Worm (Caenorhabditis elegans): ENCODE results near the gene F45D3.4.

- TF ChIP-seq pha-4 (tag; optimal IDR thresholded peaks at IDR 0.05) = no peak
- no peak for TF ChIP-seq ZK546.5 (tag; optimal IDR thresholded peaks at IDR 0.05)
- TF ChIP-seq ama-1 (optimal IDR thresholded peaks at IDR 0.05) = no peak
Observed at ce11 chrV:12541207-12541606, 11.8 kb downstream of the F45D3.4 start.
